Worm (Caenorhabditis elegans) whole organism, young adult: Measurements from ENCODE around the gene nhr-4.

ENCODE experiments used
- C06A6.2 ChIP-seq: fragments of 200-800 bp; sonication (Bioruptor generic); conservative IDR thresholded peaks from 2 replicates; pipeline ENCODE4 v1.3.6; 2022; ENCODE audit warnings: missing genetic modification characterization, missing compliant biosample characterization
- F57A8.1 ChIP-seq: fragments of 200-800 bp; sonication (Bioruptor generic); optimal IDR thresholded peaks from 2 replicates; lab custom pipeline; 2018; ENCODE audit warnings: mild to moderate bottlenecking, missing genetic modification characterization, moderate library complexity, missing compliant biosample characterization
- dpff-1 ChIP-seq: sonication (generic microtip); optimal IDR thresholded peaks from 2 replicates; lab custom pipeline; 2017; ENCODE audit warnings: mild to moderate bottlenecking, missing genetic modification characterization, missing compliant biosample characterization
- snpc-1.3 ChIP-seq: sonication (generic microtip); optimal IDR thresholded peaks from 2 replicates; lab custom pipeline; 2017; ENCODE audit warnings: missing genetic modification characterization, mild to moderate bottlenecking, missing compliant biosample characterization, antibody characterized with exemption, moderate library complexity, missing genotype, missing genetic modification reagents; ENCODE audit not compliant: insufficient read depth
- snpc-3.4 ChIP-seq: sonication (generic microtip); optimal IDR thresholded peaks from 2 replicates; lab custom pipeline; 2017; ENCODE audit warnings: missing genetic modification characterization, mild to moderate bottlenecking, missing compliant biosample characterization, antibody characterized with exemption, moderate library complexity, missing genotype, missing genetic modification reagents
- snpc-4 ChIP-seq, 5 experiments: fragments of 150-350 bp in 1 of 5; sonication (generic microtip) in 4 of 5; optimal IDR thresholded peaks; 2 replicates each; lab custom pipeline; 2014 to 2018; ENCODE audit warnings: missing genetic modification characterization in 5 of 5, missing biosample characterization in 3 of 5, antibody characterized with exemption in 2 of 5, mild to moderate bottlenecking in 2 of 5, missing compliant biosample characterization in 2 of 5, missing genotype in 2 of 5, moderate library complexity in 2 of 5, missing genetic modification reagents in 1 of 5
- unc-130 ChIP-seq: sonication (generic microtip); optimal IDR thresholded peaks from 2 replicates; lab custom pipeline; 2016; ENCODE audit warnings: missing genetic modification reagents, missing genetic modification characterization, missing compliant biosample characterization

DNA sequence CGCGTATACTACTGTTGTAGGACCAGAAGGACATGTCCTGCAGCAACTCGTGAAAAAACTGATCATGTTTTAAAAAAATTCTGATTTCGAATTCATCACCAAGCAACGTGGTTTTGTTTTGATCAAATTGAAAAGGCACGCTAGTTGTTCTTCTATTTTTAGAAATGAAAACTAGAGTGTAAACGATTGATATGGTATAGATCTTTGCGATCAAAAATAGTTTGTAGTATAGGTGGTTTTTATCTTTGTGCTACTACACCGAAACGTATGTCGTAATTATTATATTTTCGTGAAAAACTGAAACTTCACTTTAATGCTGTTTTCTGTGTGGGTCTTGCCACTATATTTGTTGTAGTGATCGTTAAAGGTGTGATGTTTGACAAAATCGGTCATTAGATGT, 12.3 kb upstream of the nhr-4 start:
- no peak for TF ChIP-seq snpc-3.4
- no peak for TF ChIP-seq C06A6.2
- no peak for TF ChIP-seq snpc-4 (GFP tag; optimal IDR thresholded peaks at IDR 0.05; lab: Kevin White, UChicago)
- TF ChIP-seq snpc-4 (tag; optimal IDR thresholded peaks at IDR 0.05; lab: Kevin White, UChicago), result no peak
- TF ChIP-seq unc-130 (GFP tag; lab: Kevin White, UChicago), result no peak
- TF ChIP-seq snpc-1.3, result no peak
- no peak for TF ChIP-seq dpff-1
- no peak for TF ChIP-seq F57A8.1
